Worm (Caenorhabditis elegans): ENCODE results near the gene srh-235.

DNA sequence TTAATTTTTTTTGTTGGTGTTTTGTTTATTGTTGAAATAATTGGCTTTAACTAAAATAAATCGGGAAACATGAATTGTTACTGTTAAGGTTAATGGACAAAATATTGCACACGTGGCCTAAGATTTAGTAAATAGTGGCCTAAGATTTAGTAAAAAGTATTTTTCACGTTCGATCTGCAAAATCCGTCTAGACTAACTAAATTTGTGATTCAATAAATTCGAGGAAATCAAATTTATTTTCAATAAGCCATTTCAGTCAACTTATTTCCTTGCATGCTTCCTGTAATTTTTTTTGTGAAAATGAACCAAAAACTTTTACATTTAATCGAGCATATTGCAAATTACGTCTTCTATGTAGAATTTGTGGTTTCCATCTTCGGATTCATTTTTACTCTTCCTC lies 4.7 kb downstream of the srh-235 start, which contains the start of gene srw-72:
- TF ChIP-seq nhr-237 (tag; optimal IDR thresholded peaks at IDR 0.05) (no peak), ama-1 (optimal IDR thresholded peaks at IDR 0.05) (no peak), lin-11 (tag; optimal IDR thresholded peaks at IDR 0.05) (no peak), unc-62 (GFP tag; optimal IDR thresholded peaks at IDR 0.05) (no peak), unc-39 (tag; optimal IDR thresholded peaks at IDR 0.05) (no peak), elt-3 (tag; optimal IDR thresholded peaks at IDR 0.05) (no peak), lin-39 (tag; optimal IDR thresholded peaks at IDR 0.05) (no peak), zag-1 (tag; optimal IDR thresholded peaks at IDR 0.05) (no peak), skn-1 (tag; optimal IDR thresholded peaks at IDR 0.05) (no peak), nhr-10 (tag; optimal IDR thresholded peaks at IDR 0.05) (no peak), nhr-11 (tag; optimal IDR thresholded peaks at IDR 0.05) (no peak), peb-1 (tag; optimal IDR thresholded peaks at IDR 0.05) (no peak), unc-55 (GFP tag; optimal IDR thresholded peaks at IDR 0.05) (no peak), nhr-77 (tag; optimal IDR thresholded peaks at IDR 0.05) (no peak)

Measured in whole organism, L2 larva.